Fruit fly (Drosophila melanogaster): ENCODE measurements around the gene Lectin-galC1.
A peak's percentile ranks its signal among the peaks of the same experiment; 100 is the strongest.

Lectin-galC1 gene

DNA sequence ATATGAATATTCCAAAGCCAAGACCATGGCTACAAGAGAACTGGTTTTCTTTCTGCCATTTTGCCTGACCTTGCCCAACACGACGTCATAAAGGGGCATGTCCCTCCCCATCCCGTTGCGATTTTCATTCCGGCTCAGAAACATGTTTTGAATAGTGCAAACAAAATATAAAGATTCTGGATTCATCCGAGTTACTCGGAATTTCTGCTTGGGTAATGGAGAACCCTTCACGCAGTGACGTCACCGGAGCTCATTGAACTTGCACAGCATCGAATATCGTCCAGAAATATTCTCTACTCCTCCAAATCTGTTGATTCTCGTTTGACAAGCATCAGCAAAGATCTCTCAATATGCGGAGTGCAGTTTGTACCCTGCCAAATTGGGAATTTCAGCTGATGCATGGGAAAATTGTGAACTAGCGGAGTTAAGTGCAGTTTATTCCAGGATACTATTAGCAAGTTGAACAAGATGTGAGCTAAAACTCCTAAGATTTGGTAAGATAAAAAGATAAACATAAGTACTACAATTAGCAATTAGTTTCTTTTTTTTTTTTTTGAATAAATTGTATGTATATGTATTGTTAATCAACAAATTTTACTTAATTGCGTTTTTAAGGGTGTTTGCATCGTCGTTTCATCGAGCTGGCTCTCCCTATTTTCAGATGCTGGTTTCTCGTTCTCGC, 37.0 kb downstream of the Lectin-galC1 start, which contains the start of gene CG10026 (continued):
- TF ChIP-seq Blimp-1 (GFP tag; optimal IDR thresholded peaks at IDR 0.05) (no peak), CG11902 (GFP tag; optimal IDR thresholded peaks at IDR 0.05) (no peak), CG31627 (GFP tag; optimal IDR thresholded peaks at IDR 0.05) (peak; percentile 35), CG6792 (GFP tag; optimal IDR thresholded peaks at IDR 0.05) (no peak), Hr4 (GFP tag; optimal IDR thresholded peaks at IDR 0.05) (peak; percentile 40), CG4318 (GFP tag; optimal IDR thresholded peaks at IDR 0.05) (no peak), dac (GFP tag; optimal IDR thresholded peaks at IDR 0.05) (no peak), CG11294 (GFP tag; IDR thresholded peaks at IDR 0.05) (no peak), Smox (GFP tag; optimal IDR thresholded peaks at IDR 0.05) (peak; percentile 57), CG3032 (tag; optimal IDR thresholded peaks at IDR 0.05) (peak; percentile 67), pdm3 (GFP tag; optimal IDR thresholded peaks at IDR 0.05) (peak; percentile 58), Sox15 (GFP tag; optimal IDR thresholded peaks at IDR 0.05) (no peak), OdsH (GFP tag; optimal IDR thresholded peaks at IDR 0.05) (peak; percentile 53), Eip78C (GFP tag) (peak; percentile 80), CG6808 (GFP tag; optimal IDR thresholded peaks at IDR 0.05) (peak; percentile 74), CG16779 (tag; optimal IDR thresholded peaks at IDR 0.05) (peak; percentile 39), fkh (GFP tag; optimal IDR thresholded peaks at IDR 0.05) (no peak), cyc (GFP tag; optimal IDR thresholded peaks at IDR 0.05) (no peak), CG32006 (GFP tag; optimal IDR thresholded peaks at IDR 0.05) (peak; percentile 48), fd59A (GFP tag; optimal IDR thresholded peaks at IDR 0.05) (peak; percentile 61), CG8119 (GFP tag; IDR thresholded peaks at IDR 0.05) (peak; percentile 45; the same call in 2 of the 3 replicates), Met (GFP tag; optimal IDR thresholded peaks at IDR 0.05) (peak; percentile 30), Sox102F (GFP tag; optimal IDR thresholded peaks at IDR 0.05) (peak; percentile 52), topi (GFP tag; optimal IDR thresholded peaks at IDR 0.05) (peak; percentile 17)

- TF ChIP-seq net (GFP tag; optimal IDR thresholded peaks at IDR 0.05) (no peak), salr (GFP tag; optimal IDR thresholded peaks at IDR 0.05) (no peak), Met (GFP tag; optimal IDR thresholded peaks at IDR 0.05) (no peak), ss (GFP tag; optimal IDR thresholded peaks at IDR 0.05) (no peak), CG8119 (GFP tag; IDR thresholded peaks at IDR 0.05) (0 out of 3 replicates have a peak, but pooled peaks have one; percentile 20), svp (GFP tag) (peak; percentile 96)
Measured at dm6 chr2L:19455209-19455608, 38.0 kb downstream of the Lectin-galC1 start.

- TF ChIP-seq ss (GFP tag; optimal IDR thresholded peaks at IDR 0.05): no peak
- TF ChIP-seq dsx (GFP tag; optimal IDR thresholded peaks at IDR 0.05; ENCODE audit: poor library complexity, severe bottlenecking): peak; percentile 4
- TF ChIP-seq CG4318 (GFP tag; optimal IDR thresholded peaks at IDR 0.05): no peak
- no peak for TF ChIP-seq fd85E (GFP tag; optimal IDR thresholded peaks at IDR 0.05)
- TF ChIP-seq Hr39 (GFP tag; optimal IDR thresholded peaks at IDR 0.05): no peak
- no peak for TF ChIP-seq Lpt (GFP tag; optimal IDR thresholded peaks at IDR 0.05)
- TF ChIP-seq CG31627 (GFP tag; optimal IDR thresholded peaks at IDR 0.05): no peak
Measured at dm6 chr2L:19455723-19456122, 38.5 kb downstream of the Lectin-galC1 start.

DNA sequence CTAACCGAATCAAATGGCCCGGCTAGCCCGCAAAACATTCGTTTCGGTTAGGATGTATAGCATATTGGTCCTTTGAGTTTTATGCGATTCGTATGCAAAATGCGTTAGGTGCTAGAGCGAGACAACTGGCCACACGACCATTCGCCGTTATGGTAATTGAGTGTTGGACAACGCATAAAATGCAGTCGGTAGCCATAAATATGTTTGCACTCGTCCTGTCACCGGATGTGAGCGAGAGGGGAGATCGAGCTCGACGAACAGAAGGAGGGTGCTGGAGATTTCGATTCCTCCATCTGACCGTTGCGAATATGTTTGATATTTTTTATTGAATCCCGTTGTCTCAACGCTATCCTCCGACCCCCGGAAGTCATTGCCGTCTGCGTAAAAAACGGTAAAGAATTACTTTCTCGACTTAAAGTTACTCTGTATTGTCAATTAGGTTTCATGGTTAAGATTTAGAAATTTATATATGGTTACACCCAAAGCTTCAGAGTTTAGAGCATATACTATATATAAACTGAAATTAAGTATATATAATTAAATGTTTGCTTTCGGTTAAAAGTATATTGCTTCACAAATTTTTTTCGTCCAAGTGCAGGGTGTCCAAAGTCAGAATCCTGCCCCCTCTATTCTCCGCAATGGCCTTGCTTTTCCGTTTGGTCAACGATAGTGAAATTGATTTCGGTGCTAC, 40.8 kb downstream of the Lectin-galC1 start:
- no peak for TF ChIP-seq spab (GFP tag; optimal IDR thresholded peaks at IDR 0.05)
- no peak for TF ChIP-seq CG15336 (GFP tag; IDR thresholded peaks at IDR 0.05)
- no peak for TF ChIP-seq CG32006 (GFP tag; optimal IDR thresholded peaks at IDR 0.05)
- no peak for TF ChIP-seq lz (GFP tag; optimal IDR thresholded peaks at IDR 0.05)
- TF ChIP-seq cyc (GFP tag; optimal IDR thresholded peaks at IDR 0.05): no peak
- TF ChIP-seq Hr4 (GFP tag; optimal IDR thresholded peaks at IDR 0.05): no peak
- TF ChIP-seq CG7368 (GFP tag; optimal IDR thresholded peaks at IDR 0.05): no peak
- no peak for TF ChIP-seq salr (GFP tag; optimal IDR thresholded peaks at IDR 0.05)
- TF ChIP-seq eg (GFP tag; IDR thresholded peaks at IDR 0.05): no peak
- no peak for TF ChIP-seq vri (GFP tag; optimal IDR thresholded peaks at IDR 0.05)
- no peak for TF ChIP-seq net (GFP tag; optimal IDR thresholded peaks at IDR 0.05)
- TF ChIP-seq CG10631 (GFP tag; optimal IDR thresholded peaks at IDR 0.05): no peak
- no peak for TF ChIP-seq CG6792 (GFP tag; optimal IDR thresholded peaks at IDR 0.05)
- TF ChIP-seq CG34406 (GFP tag; optimal IDR thresholded peaks at IDR 0.05): no peak
- no peak for TF ChIP-seq Blimp-1 (GFP tag; optimal IDR thresholded peaks at IDR 0.05)
- no peak for TF ChIP-seq CG6854 (GFP tag; optimal IDR thresholded peaks at IDR 0.05)
- no peak for TF ChIP-seq Eip93F (GFP tag; optimal IDR thresholded peaks at IDR 0.05)
- no peak for TF ChIP-seq Hr38 (GFP tag; optimal IDR thresholded peaks at IDR 0.05)

Measured in whole organism, prepupa.